Worm (Caenorhabditis elegans): ENCODE results near the gene B0454.6.

DNA sequence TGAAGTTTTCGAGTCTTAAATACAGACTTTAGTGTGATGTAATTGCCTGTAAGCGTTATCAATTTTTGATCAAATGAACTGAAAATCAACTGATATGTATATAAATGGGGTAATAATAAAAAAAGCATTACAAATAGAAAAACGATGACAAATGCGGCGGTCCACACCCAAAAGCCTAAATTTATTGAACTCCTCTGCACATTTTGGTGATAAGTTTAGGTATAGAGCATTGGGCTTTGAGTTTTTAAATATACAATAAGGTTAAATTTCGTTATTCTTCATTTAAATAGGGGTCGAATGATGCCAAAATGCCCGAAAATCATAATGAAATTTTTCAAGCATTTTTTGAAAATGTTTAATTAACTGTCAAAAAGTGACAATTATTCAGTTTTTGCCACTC lies 12.8 kb upstream of the B0454.6 start, which contains the start of gene clec-3:
- TF ChIP-seq nhr-11 (tag; optimal IDR thresholded peaks at IDR 0.05) = no peak
- TF ChIP-seq elt-3 (tag; optimal IDR thresholded peaks at IDR 0.05) = no peak
- TF ChIP-seq mdl-1 (tag; optimal IDR thresholded peaks at IDR 0.05) = no peak
- no peak for TF ChIP-seq fos-1 (tag; optimal IDR thresholded peaks at IDR 0.05)
- TF ChIP-seq unc-39 (tag; optimal IDR thresholded peaks at IDR 0.05) = no peak
- TF ChIP-seq nhr-237 (tag; optimal IDR thresholded peaks at IDR 0.05) = no peak
- no peak for TF ChIP-seq gmeb-1 (tag; optimal IDR thresholded peaks at IDR 0.05)
- no peak for TF ChIP-seq nhr-25 (tag; optimal IDR thresholded peaks at IDR 0.05)
- TF ChIP-seq lin-39 (tag; optimal IDR thresholded peaks at IDR 0.05) = no peak
- no peak for TF ChIP-seq egl-27 (tag; optimal IDR thresholded peaks at IDR 0.05)
- TF ChIP-seq ztf-4 (tag; optimal IDR thresholded peaks at IDR 0.05) = no peak
- TF ChIP-seq skn-1 (tag; optimal IDR thresholded peaks at IDR 0.05) = no peak
- no peak for TF ChIP-seq ZK546.5 (tag; optimal IDR thresholded peaks at IDR 0.05)
